Worm (Caenorhabditis elegans) whole organism, L4 larva: Measurements from ENCODE around the gene F58A4.1.

Experiments used
- F44E2.7 ChIP-seq: fragments of 200-800 bp; sonication (Bioruptor generic); IDR thresholded peaks from 2 replicates; pipeline ENCODE4 v2.1.2; 2022; ENCODE audit warnings: missing genetic modification characterization, missing compliant biosample characterization
- T26A8.4 ChIP-seq: fragments of 200-800 bp; sonication (Bioruptor generic); IDR thresholded peaks from 2 replicates; pipeline ENCODE4 v1.3.6; 2022; ENCODE audit warnings: missing genetic modification characterization, missing compliant biosample characterization
- Y48G9A.11 ChIP-seq: fragments of 200-800 bp; sonication (Bioruptor generic); IDR thresholded peaks from 2 replicates; pipeline ENCODE4 v1.3.6; 2022; ENCODE audit warnings: missing genetic modification reagents, missing genetic modification characterization, missing compliant biosample characterization
- aha-1 ChIP-seq: fragments of 150-350 bp; peaks from one replicate; lab custom pipeline; 2014; ENCODE audit warnings: missing biosample characterization, missing genetic modification characterization
- aly-2 ChIP-seq: sonication (generic microtip); optimal IDR thresholded peaks from 2 replicates; lab custom pipeline; 2018; ENCODE audit warnings: missing biosample characterization, missing genetic modification characterization
- ama-1 ChIP-seq: fragments of 150-350 bp; optimal IDR thresholded peaks from 2 replicates; lab custom pipeline; 2014; ENCODE audit warnings: inconsistent platforms, mixed read lengths
- arid-1 ChIP-seq: fragments of 200-800 bp; sonication (Bioruptor generic); conservative IDR thresholded peaks from 2 replicates; pipeline ENCODE4 v1.3.6; 2022; ENCODE audit warnings: missing genetic modification reagents, missing genetic modification characterization, missing compliant biosample characterization
- attf-4 ChIP-seq: sonication (generic microtip); optimal IDR thresholded peaks from 3 replicates; lab custom pipeline; 2017; ENCODE audit warnings: missing biosample characterization, missing genetic modification characterization
- ceh-28 ChIP-seq: fragments of 150-350 bp; optimal IDR thresholded peaks from 2 replicates; lab custom pipeline; 2014; ENCODE audit warnings: missing biosample characterization, missing genetic modification reagents, missing genetic modification characterization
- ceh-62 ChIP-seq: sonication (generic microtip); optimal IDR thresholded peaks from 2 replicates; lab custom pipeline; 2017; ENCODE audit warnings: missing biosample characterization, missing genetic modification characterization
- cey-2 ChIP-seq: sonication (generic microtip); optimal IDR thresholded peaks from 3 replicates; lab custom pipeline; 2017; ENCODE audit warnings: missing genetic modification characterization, mild to moderate bottlenecking, missing compliant biosample characterization, antibody characterized with exemption, borderline replicate concordance; ENCODE audit not compliant: insufficient read depth
- ctbp-1 ChIP-seq: fragments of 200-800 bp; sonication (Bioruptor generic); IDR thresholded peaks from 2 replicates; pipeline ENCODE4 v1.3.6; 2022; ENCODE audit warnings: missing genetic modification reagents, missing genetic modification characterization, missing compliant biosample characterization
- dmd-8 ChIP-seq: fragments of 200-800 bp; sonication (Bioruptor generic); IDR thresholded peaks from 2 replicates; pipeline ENCODE4 v1.3.6; 2022; ENCODE audit warnings: missing genetic modification characterization, missing compliant biosample characterization
- dmd-9 ChIP-seq: fragments of 200-800 bp; sonication (Bioruptor generic); IDR thresholded peaks from 2 replicates; pipeline ENCODE4 v1.3.6; 2022; ENCODE audit warnings: missing genetic modification reagents, missing genetic modification characterization, missing compliant biosample characterization
- dpl-1 ChIP-seq: fragments of 150-350 bp; optimal IDR thresholded peaks from 2 replicates; lab custom pipeline; 2014; ENCODE audit warnings: missing biosample characterization, missing genetic modification reagents, missing genetic modification characterization
- dve-1 ChIP-seq: sonication (generic microtip); optimal IDR thresholded peaks from 2 replicates; lab custom pipeline; 2017; ENCODE audit warnings: antibody characterized with exemption, mild to moderate bottlenecking, missing genetic modification characterization, missing compliant biosample characterization; ENCODE audit not compliant: insufficient read depth
- egl-27 ChIP-seq: sonication (generic microtip); optimal IDR thresholded peaks from 3 replicates; lab custom pipeline; 2017; ENCODE audit warnings: missing biosample characterization, missing genetic modification reagents, missing genetic modification characterization
- fos-1 ChIP-seq: fragments of 150-350 bp; optimal IDR thresholded peaks from 2 replicates; lab custom pipeline; 2014; ENCODE audit warnings: missing biosample characterization, missing genetic modification characterization
- lim-7 ChIP-seq: fragments of 200-800 bp; sonication (Bioruptor generic); IDR thresholded peaks from 2 replicates; pipeline ENCODE4 v1.3.6; 2022; ENCODE audit warnings: missing genetic modification characterization, missing compliant biosample characterization
- lin-38 ChIP-seq: fragments of 200-800 bp; sonication (Bioruptor generic); IDR thresholded peaks from 2 replicates; pipeline ENCODE4 v1.3.6; 2022; ENCODE audit warnings: missing genetic modification reagents, missing genetic modification characterization, missing compliant biosample characterization
- lir-3 ChIP-seq: sonication (generic microtip); optimal IDR thresholded peaks from 2 replicates; lab custom pipeline; 2016; ENCODE audit warnings: mild to moderate bottlenecking, missing genetic modification characterization, missing compliant biosample characterization
- mdl-1 ChIP-seq, 2 experiments: fragments of 150-350 bp in 1 of 2; sonication (generic microtip) in 1 of 2; optimal IDR thresholded peaks; 2 replicates each; lab custom pipeline; 2014 to 2017; ENCODE audit warnings: missing biosample characterization in 2 of 2, missing genetic modification characterization in 2 of 2
- mep-1 ChIP-seq: fragments of 150-350 bp; sonication (generic microtip); optimal IDR thresholded peaks from 3 replicates; lab custom pipeline; 2014; ENCODE audit warnings: missing biosample characterization, missing genetic modification characterization
- mxl-2 ChIP-seq: fragments of 200-800 bp; sonication (Bioruptor generic); conservative IDR thresholded peaks from 2 replicates; pipeline ENCODE4 v1.3.6; 2022; ENCODE audit warnings: missing genetic modification reagents, missing genetic modification characterization, missing compliant biosample characterization
- nhr-11 ChIP-seq: fragments of 150-350 bp; optimal IDR thresholded peaks from 2 replicates; lab custom pipeline; 2014; ENCODE audit warnings: missing biosample characterization, missing genetic modification characterization
- nhr-237 ChIP-seq: sonication (generic microtip); optimal IDR thresholded peaks from 2 replicates; lab custom pipeline; 2017; ENCODE audit warnings: missing biosample characterization, missing genetic modification characterization
- nhr-42 ChIP-seq: fragments of 200-800 bp; sonication (Bioruptor generic); IDR thresholded peaks from 2 replicates; pipeline ENCODE4 v1.3.6; 2022; ENCODE audit warnings: missing genetic modification characterization, missing compliant biosample characterization
- nhr-76 ChIP-seq: fragments of 150-350 bp; optimal IDR thresholded peaks from 2 replicates; lab custom pipeline; 2014; ENCODE audit warnings: missing biosample characterization, missing genetic modification characterization
- set-16 ChIP-seq: fragments of 200-800 bp; sonication (Bioruptor generic); IDR thresholded peaks from 2 replicates; pipeline ENCODE4 v1.3.6; 2022; ENCODE audit warnings: missing genetic modification reagents, missing genetic modification characterization, missing compliant biosample characterization
- skn-1 ChIP-seq: fragments of 150-350 bp; optimal IDR thresholded peaks from 2 replicates; lab custom pipeline; 2014; ENCODE audit warnings: missing biosample characterization, missing genetic modification characterization
- snpc-1.2 ChIP-seq: fragments of 200-800 bp; sonication (Bioruptor generic); IDR thresholded peaks from 2 replicates; pipeline ENCODE4 v1.3.6; 2022; ENCODE audit warnings: missing genetic modification reagents, missing genetic modification characterization, missing compliant biosample characterization
- spr-1 ChIP-seq: sonication (generic microtip); optimal IDR thresholded peaks from 2 replicates; lab custom pipeline; 2016; ENCODE audit warnings: mild to moderate bottlenecking, missing genetic modification characterization, missing compliant biosample characterization
- spr-3 ChIP-seq: fragments of 200-800 bp; sonication (Bioruptor generic); optimal IDR thresholded peaks from 2 replicates; lab custom pipeline; 2018; ENCODE audit warnings: mild to moderate bottlenecking, missing genetic modification characterization, missing compliant biosample characterization
- tag-97 ChIP-seq: fragments of 200-800 bp; sonication (Bioruptor generic); IDR thresholded peaks from 2 replicates; pipeline ENCODE4 v1.3.6; 2022; ENCODE audit warnings: missing genetic modification characterization, missing compliant biosample characterization
- unc-62 ChIP-seq, 3 experiments: fragments of 150-350 bp in 1 of 3; sonication (generic microtip); optimal IDR thresholded peaks in 2 of 3; peaks in 1 of 3; 1 replicate in 1 of 3; 2 replicates in 2 of 3; lab custom pipeline; 2014 to 2017; ENCODE audit warnings: missing biosample characterization in 3 of 3, missing genetic modification characterization in 3 of 3, missing genetic modification reagents in 3 of 3, missing genotype in 1 of 3
- vab-7 ChIP-seq: fragments of 200-800 bp; sonication (Bioruptor generic); IDR thresholded peaks from 2 replicates; pipeline ENCODE4 v1.3.6; 2022; ENCODE audit warnings: missing genetic modification reagents, missing genetic modification characterization, missing compliant biosample characterization
- zag-1 ChIP-seq: fragments of 150-350 bp; optimal IDR thresholded peaks from 2 replicates; lab custom pipeline; 2014; ENCODE audit warnings: missing biosample characterization, missing genetic modification characterization
- zfp-2 ChIP-seq: sonication (generic microtip); optimal IDR thresholded peaks from 2 replicates; lab custom pipeline; 2016; ENCODE audit warnings: mild to moderate bottlenecking, missing genetic modification characterization, missing compliant biosample characterization
- zip-2 ChIP-seq: fragments of 150-350 bp; optimal IDR thresholded peaks from 2 replicates; lab custom pipeline; 2014; ENCODE audit warnings: missing biosample characterization, missing genetic modification characterization

The F58A4.1 gene

DNA sequence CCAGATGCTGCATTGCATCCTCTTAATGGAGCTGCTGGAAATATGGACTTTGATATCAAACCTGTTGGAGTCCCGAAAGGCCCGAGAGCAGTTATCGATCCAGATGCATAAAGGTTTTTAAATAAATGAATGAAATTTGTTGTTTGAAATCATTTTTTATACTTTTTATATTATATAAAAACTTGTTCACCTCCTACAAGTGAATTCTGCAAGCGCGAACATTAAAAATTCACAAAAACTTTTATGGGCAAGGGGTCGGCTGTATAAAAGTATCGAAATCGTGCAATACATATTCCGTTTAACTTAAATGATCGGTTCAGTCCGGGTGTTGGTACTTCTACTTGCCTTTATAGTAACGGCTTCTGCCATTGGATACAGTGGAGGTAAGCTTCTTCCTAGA, at the start of gene F58A4.1:
TSS of gene F58A4.1 (plus strand) at position 301 of the 400 bp plus-strand sequence.
- TF ChIP-seq ceh-62 (tag; lab: Kevin White, UChicago) = no peak
- no peak for TF ChIP-seq mxl-2 (GFP tag; lab: Robert Waterston, UW)
- TF ChIP-seq nhr-42 (GFP tag; lab: Robert Waterston, UW) = no peak
- TF ChIP-seq Y48G9A.11 (GFP tag; lab: Robert Waterston, UW) = no peak

DNA sequence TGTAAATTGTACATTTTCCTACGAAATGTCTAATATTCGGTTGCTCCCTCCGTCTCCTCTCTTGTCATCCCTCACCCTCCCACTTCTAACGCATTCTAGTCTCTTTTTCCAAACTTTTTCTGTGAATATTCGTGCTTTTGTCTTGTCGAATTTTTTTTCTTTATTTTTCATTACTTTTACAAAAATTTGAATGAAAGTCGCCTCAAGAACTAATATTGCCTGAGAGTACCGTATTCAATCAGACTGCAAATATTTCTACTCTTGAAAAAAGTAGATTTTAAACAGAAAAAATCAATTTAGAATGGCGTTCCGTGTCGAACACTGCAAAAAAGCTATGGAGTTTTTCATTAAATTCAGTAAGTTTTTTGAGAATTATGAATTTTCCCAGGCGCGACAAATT, 42.0 kb upstream of the F58A4.1 start, which contains the start of gene ZK1098.11:
TSS of gene ZK1098.11 (plus strand) at position 301 of the 400 bp plus-strand sequence.
- TF ChIP-seq arid-1 (GFP tag; lab: Robert Waterston, UW) (no peak), nhr-237 (tag; lab: Kevin White, UChicago) (no peak), spr-1 (tag; lab: Kevin White, UChicago) (no peak), aly-2 (tag; lab: Kevin White, UChicago) (no peak), nhr-42 (GFP tag; lab: Robert Waterston, UW) (no peak), snpc-1.2 (GFP tag; lab: Robert Waterston, UW) (no peak), nhr-76 (tag; lab: Kevin White, UChicago) (no peak), dpl-1 (no peak), mdl-1 (tag; optimal IDR thresholded peaks at IDR 0.05; lab: Kevin White, UChicago) (no peak), zfp-2 (no peak), ctbp-1 (GFP tag; lab: Robert Waterston, UW) (no peak), skn-1 (tag; lab: Kevin White, UChicago) (no peak), zip-2 (tag; lab: Kevin White, UChicago) (no peak), T26A8.4 (GFP tag; lab: Robert Waterston, UW) (no peak), dmd-8 (GFP tag; lab: Robert Waterston, UW) (no peak), fos-1 (tag; lab: Kevin White, UChicago) (no peak)

DNA sequence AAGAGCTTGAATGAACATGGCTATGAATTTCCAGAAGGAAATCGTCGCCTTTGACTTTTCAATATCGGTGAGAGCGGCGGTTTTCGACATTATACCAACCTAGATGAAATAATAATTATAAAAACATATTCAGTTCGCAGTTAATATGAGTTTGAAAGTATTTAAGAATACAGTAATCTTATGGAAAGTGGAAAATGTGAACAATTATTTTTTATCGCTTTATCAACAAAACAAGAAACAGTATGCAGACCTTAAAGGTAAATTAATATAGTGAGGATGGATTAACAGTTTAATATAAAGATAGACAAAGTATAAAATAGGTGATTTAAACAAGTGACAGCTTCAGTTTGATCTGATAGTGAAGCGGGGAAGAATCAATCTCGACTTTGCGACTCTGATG, 39.8 kb upstream of the F58A4.1 start, which contains the start of gene C48B4.6:
TSS of gene C48B4.6 (minus strand) at position 101 of the 400 bp plus-strand sequence.
- no peak for TF ChIP-seq nhr-76 (tag; lab: Kevin White, UChicago)
- no peak for TF ChIP-seq dve-1 (tag; lab: Kevin White, UChicago)
- TF ChIP-seq ama-1 = no peak
- no peak for TF ChIP-seq dmd-9 (GFP tag; lab: Robert Waterston, UW)
- no peak for TF ChIP-seq tag-97 (GFP tag; lab: Robert Waterston, UW)
- no peak for TF ChIP-seq T26A8.4 (GFP tag; lab: Robert Waterston, UW)
- no peak for TF ChIP-seq lim-7 (GFP tag; lab: Robert Waterston, UW)
- no peak for TF ChIP-seq zag-1 (tag; lab: Kevin White, UChicago)
- no peak for TF ChIP-seq lir-3 (tag; lab: Kevin White, UChicago)
- no peak for TF ChIP-seq nhr-11 (tag; lab: Kevin White, UChicago)
- no peak for TF ChIP-seq F44E2.7 (GFP tag; lab: Robert Waterston, UW)
- no peak for TF ChIP-seq unc-62 (GFP tag; optimal IDR thresholded peaks at IDR 0.05 in 1 of 2; lab: Kevin White, UChicago)
- TF ChIP-seq unc-62 (tag; optimal IDR thresholded peaks at IDR 0.05; lab: Kevin White, UChicago) = no peak
- TF ChIP-seq arid-1 (GFP tag; lab: Robert Waterston, UW) = no peak
- TF ChIP-seq mep-1 (tag; lab: Kevin White, UChicago) = no peak
- TF ChIP-seq egl-27 (tag; lab: Kevin White, UChicago) = no peak
- no peak for TF ChIP-seq aha-1 (tag; lab: Kevin White, UChicago)
- TF ChIP-seq cey-2 (tag; lab: Kevin White, UChicago) = no peak
- TF ChIP-seq vab-7 (GFP tag; lab: Robert Waterston, UW) = no peak
- no peak for TF ChIP-seq spr-3
- no peak for TF ChIP-seq attf-4 (tag; lab: Kevin White, UChicago)

DNA sequence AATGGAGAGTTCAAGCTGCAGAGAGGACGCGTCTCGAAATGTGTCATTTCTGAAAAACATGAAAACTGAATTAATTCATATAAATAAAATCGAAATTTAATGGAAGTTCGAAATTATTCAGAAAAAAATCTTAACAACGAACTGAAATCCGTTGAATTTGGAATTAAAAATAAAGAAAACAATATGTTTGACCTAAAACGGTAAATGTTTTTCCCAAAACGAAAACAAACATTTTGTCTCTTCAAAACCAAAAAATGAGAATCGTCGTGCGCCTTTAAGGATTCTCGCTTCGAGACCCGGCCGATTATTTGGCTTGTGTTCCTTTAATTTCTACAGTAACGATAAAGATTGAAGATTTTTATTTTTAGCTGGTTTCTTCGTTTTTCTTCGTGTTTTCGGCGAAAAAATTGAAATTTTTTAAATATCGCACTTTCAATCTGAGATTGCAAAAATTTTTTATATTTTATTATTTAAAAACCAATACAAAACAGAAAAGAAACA, 38.8 kb upstream of the F58A4.1 start, which contains the start of gene C48B4.7:
TSS of gene C48B4.7 (minus strand) at position 51 of the 501 bp plus-strand sequence.
- no peak for TF ChIP-seq set-16 (GFP tag; lab: Robert Waterston, UW)
- TF ChIP-seq lin-38 (GFP tag; lab: Robert Waterston, UW) = 0 out of 2 replicates have a peak, but pooled peaks have one; percentile 24
- no peak for TF ChIP-seq ceh-28 (tag; lab: Kevin White, UChicago)
